Worm (Caenorhabditis elegans): ENCODE measurements around the gene clec-231.
"Not testable (repeated sequence)": the region's sequence is repeated elsewhere in the genome, so short reads cannot be mapped to it uniquely, and the experiment has no call there.

DNA sequence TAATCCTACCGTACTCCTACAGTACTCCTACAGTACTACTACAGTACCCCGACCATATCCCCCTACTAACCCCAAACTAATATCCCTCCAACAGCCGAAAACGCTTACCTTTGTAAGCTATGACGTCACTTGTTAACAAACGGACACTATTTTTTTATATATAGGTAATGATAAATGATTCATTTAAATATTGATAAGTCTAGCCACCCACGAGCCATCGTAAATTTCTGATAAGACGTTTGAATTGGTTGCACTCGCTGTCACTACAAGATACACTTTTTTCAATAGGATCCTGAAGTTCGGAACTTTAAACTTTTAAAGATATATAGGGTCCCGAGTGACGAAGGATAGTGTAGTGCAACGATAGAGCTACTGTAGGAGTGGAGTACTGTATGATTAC lies 27.9 kb downstream of the clec-231 start, which contains the start of gene nhr-247:
- TF ChIP-seq med-1 (GFP tag; optimal IDR thresholded peaks at IDR 0.05; ENCODE audit: insufficient read depth); flt-1 (GFP tag; IDR thresholded peaks at IDR 0.05); tab-1 (GFP tag; IDR thresholded peaks at IDR 0.05): not testable (repeated sequence)

All from whole organism, midembryonic.